Worm (Caenorhabditis elegans): ENCODE data around the gene msrp-5.

DNA sequence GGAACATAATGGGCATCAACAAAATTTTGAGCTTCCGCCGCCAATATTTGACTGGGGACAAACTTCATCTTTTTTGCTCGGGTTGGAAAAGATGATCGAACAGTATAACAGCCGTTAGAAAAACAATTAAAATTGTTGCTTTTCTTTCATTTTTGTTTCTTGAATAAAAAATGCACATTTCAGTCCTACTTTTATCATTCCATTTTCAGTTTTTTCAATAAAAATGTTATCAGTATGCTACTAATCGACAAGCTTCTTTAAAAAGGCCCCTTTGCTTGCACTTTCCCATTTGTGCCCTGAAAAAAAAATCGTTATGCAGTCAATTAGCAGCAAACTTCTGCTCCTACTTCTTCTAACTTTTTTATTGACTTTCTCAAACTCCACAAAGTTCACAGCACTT, 25.0 kb downstream of the msrp-5 start, which contains the start of gene F22E5.7:
- TF ChIP-seq snu-23 (GFP tag; optimal IDR thresholded peaks at IDR 0.05) (no peak), unc-30 (tag; optimal IDR thresholded peaks at IDR 0.05) (no peak), nhr-77 (tag; optimal IDR thresholded peaks at IDR 0.05) (no peak), lin-13 (GFP tag; optimal IDR thresholded peaks at IDR 0.05) (no peak), skn-1 (tag; optimal IDR thresholded peaks at IDR 0.05) (no peak), nhr-20 (tag; optimal IDR thresholded peaks at IDR 0.05) (no peak), pqm-1 (tag; optimal IDR thresholded peaks at IDR 0.05) (no peak), lin-15B (tag; optimal IDR thresholded peaks at IDR 0.05) (no peak), mef-2 (tag; optimal IDR thresholded peaks at IDR 0.05) (no peak), elt-3 (tag; optimal IDR thresholded peaks at IDR 0.05) (no peak), unc-98 (GFP tag; IDR thresholded peaks at IDR 0.05) (no peak), unc-130 (tag; optimal IDR thresholded peaks at IDR 0.05) (no peak), ces-1 (GFP tag; optimal IDR thresholded peaks at IDR 0.05) (no peak), zag-1 (tag; optimal IDR thresholded peaks at IDR 0.05) (no peak)
